Worm (Caenorhabditis elegans) whole organism, late embryonic: ENCODE data around the gene F54H5.5.
"Not testable (repeated sequence)": the region's sequence is repeated elsewhere in the genome, so short reads cannot be mapped to it uniquely, and the experiment has no call there.

Experiments
- C38D4.7 ChIP-seq: fragments of 200-800 bp; sonication (Bioruptor generic); optimal IDR thresholded peaks from 2 replicates; lab custom pipeline; 2018; ENCODE audit warnings: mild to moderate bottlenecking, missing genetic modification characterization, moderate library complexity, missing compliant biosample characterization
- K02D7.2 ChIP-seq: sonication (generic microtip); optimal IDR thresholded peaks from 2 replicates; lab custom pipeline; 2017; ENCODE audit warnings: mild to moderate bottlenecking, missing genetic modification characterization, missing compliant biosample characterization
- K09A11.1 ChIP-seq: sonication (generic microtip); optimal IDR thresholded peaks from 2 replicates; lab custom pipeline; 2017; ENCODE audit warnings: antibody characterized with exemption, mild to moderate bottlenecking, missing genetic modification characterization, missing compliant biosample characterization; ENCODE audit not compliant: insufficient read depth
- T23F11.4 ChIP-seq: fragments of 200-800 bp; sonication (Bioruptor generic); optimal IDR thresholded peaks from 2 replicates; lab custom pipeline; 2018; ENCODE audit warnings: mild to moderate bottlenecking, missing genetic modification characterization, missing compliant biosample characterization
- ahr-1 ChIP-seq: sonication (generic microtip); optimal IDR thresholded peaks from 2 replicates; lab custom pipeline; 2016; ENCODE audit warnings: missing genetic modification characterization, missing compliant biosample characterization
- ama-1 ChIP-seq: fragments of 150-350 bp; optimal IDR thresholded peaks from 2 replicates; lab custom pipeline; 2014
- ceh-19 ChIP-seq: fragments of 200-800 bp; sonication (Bioruptor generic); optimal IDR thresholded peaks from 2 replicates; lab custom pipeline; 2018; ENCODE audit warnings: mild to moderate bottlenecking, missing genetic modification characterization, missing compliant biosample characterization
- ceh-2 ChIP-seq: sonication (generic microtip); optimal IDR thresholded peaks from 2 replicates; lab custom pipeline; 2016; ENCODE audit warnings: missing genotype, missing genetic modification characterization, missing compliant biosample characterization
- ceh-22 ChIP-seq: sonication (generic microtip); optimal IDR thresholded peaks from 2 replicates; lab custom pipeline; 2017; ENCODE audit warnings: missing biosample characterization, missing genetic modification characterization
- ceh-31 ChIP-seq: sonication (generic microtip); optimal IDR thresholded peaks from 2 replicates; lab custom pipeline; 2016; ENCODE audit warnings: missing genetic modification characterization, missing compliant biosample characterization
- ceh-6 ChIP-seq: fragments of 200-800 bp; sonication (Bioruptor generic); optimal IDR thresholded peaks from 2 replicates; lab custom pipeline; 2018; ENCODE audit warnings: mild to moderate bottlenecking, missing genetic modification characterization, missing compliant biosample characterization
- ceh-9 ChIP-seq: sonication (generic microtip); optimal IDR thresholded peaks from 2 replicates; lab custom pipeline; 2016; ENCODE audit warnings: mild to moderate bottlenecking, missing genetic modification characterization, inconsistent platforms, missing compliant biosample characterization
- che-1 ChIP-seq: sonication (generic microtip); optimal IDR thresholded peaks from 2 replicates; lab custom pipeline; 2016; ENCODE audit warnings: mild to moderate bottlenecking, missing genetic modification characterization, missing compliant biosample characterization
- ets-4 ChIP-seq: sonication (generic microtip); optimal IDR thresholded peaks from 2 replicates; lab custom pipeline; 2016; ENCODE audit warnings: missing genetic modification characterization, missing compliant biosample characterization
- eyg-1 ChIP-seq: sonication (generic microtip); optimal IDR thresholded peaks from 2 replicates; lab custom pipeline; 2016; ENCODE audit warnings: missing genotype, missing genetic modification characterization, missing compliant biosample characterization
- fkh-10 ChIP-seq: fragments of 150-350 bp; optimal IDR thresholded peaks from 2 replicates; lab custom pipeline; 2014; ENCODE audit warnings: missing biosample characterization, missing genetic modification reagents, missing genetic modification characterization
- fkh-6 ChIP-seq: sonication (generic microtip); optimal IDR thresholded peaks from 2 replicates; lab custom pipeline; 2016; ENCODE audit warnings: missing genetic modification characterization, missing compliant biosample characterization
- hlh-30 ChIP-seq: sonication (generic microtip); optimal IDR thresholded peaks from 2 replicates; lab custom pipeline; 2017; ENCODE audit warnings: antibody characterized with exemption, missing genetic modification characterization, missing compliant biosample characterization; ENCODE audit not compliant: insufficient read depth
- hlh-6 ChIP-seq: sonication (generic microtip); optimal IDR thresholded peaks from 2 replicates; lab custom pipeline; 2016; ENCODE audit warnings: missing genotype, missing genetic modification characterization, missing compliant biosample characterization
- hlh-8 ChIP-seq: sonication (generic microtip); optimal IDR thresholded peaks from 2 replicates; lab custom pipeline; 2016; ENCODE audit warnings: missing genotype, missing genetic modification characterization, missing compliant biosample characterization
- lim-6 ChIP-seq: sonication (generic microtip); optimal IDR thresholded peaks from 2 replicates; lab custom pipeline; 2016; ENCODE audit warnings: missing genetic modification characterization, missing compliant biosample characterization
- mec-3 ChIP-seq: sonication (generic microtip); optimal IDR thresholded peaks from 2 replicates; lab custom pipeline; 2016; ENCODE audit warnings: borderline replicate concordance, missing genetic modification characterization, missing compliant biosample characterization
- nfya-1 ChIP-seq: sonication (generic microtip); optimal IDR thresholded peaks from 2 replicates; lab custom pipeline; 2017; ENCODE audit warnings: missing genetic modification characterization, mild to moderate bottlenecking, missing compliant biosample characterization, antibody characterized with exemption, moderate library complexity
- nhr-11 ChIP-seq: fragments of 150-350 bp; optimal IDR thresholded peaks from 2 replicates; lab custom pipeline; 2014; ENCODE audit warnings: missing biosample characterization, missing genetic modification characterization
- odd-2 ChIP-seq: sonication (generic microtip); optimal IDR thresholded peaks from 2 replicates; lab custom pipeline; 2017; ENCODE audit warnings: antibody characterized with exemption, mild to moderate bottlenecking, missing genetic modification characterization, missing compliant biosample characterization
- pat-9 ChIP-seq: fragments of 200-800 bp; sonication (Bioruptor generic); optimal IDR thresholded peaks from 2 replicates; lab custom pipeline; 2018; ENCODE audit warnings: mild to moderate bottlenecking, missing genetic modification characterization, moderate library complexity, missing compliant biosample characterization
- pha-2 ChIP-seq: sonication (generic microtip); optimal IDR thresholded peaks from 2 replicates; lab custom pipeline; 2017; ENCODE audit warnings: mild to moderate bottlenecking, missing genetic modification characterization, missing compliant biosample characterization
- pha-4 ChIP-seq: fragments of 150-350 bp; optimal IDR thresholded peaks from 2 replicates; lab custom pipeline; 2018; ENCODE audit warnings: missing biosample characterization, missing genetic modification reagents, missing genetic modification characterization
- ref-2 ChIP-seq: sonication (generic microtip); optimal IDR thresholded peaks from 2 replicates; lab custom pipeline; 2016; ENCODE audit warnings: missing genetic modification characterization, missing compliant biosample characterization
- rnt-1 ChIP-seq: sonication (generic microtip); optimal IDR thresholded peaks from 2 replicates; lab custom pipeline; 2016; ENCODE audit warnings: missing genetic modification characterization, missing compliant biosample characterization
- sdc-2 ChIP-seq: sonication (generic microtip); optimal IDR thresholded peaks from 2 replicates; lab custom pipeline; 2016; ENCODE audit warnings: missing genotype, missing genetic modification characterization, missing compliant biosample characterization
- tbx-2 ChIP-seq: sonication (generic microtip); optimal IDR thresholded peaks from 2 replicates; lab custom pipeline; 2016; ENCODE audit warnings: missing genetic modification characterization, missing compliant biosample characterization
- ttx-3 ChIP-seq: sonication (generic microtip); optimal IDR thresholded peaks from 2 replicates; lab custom pipeline; 2016; ENCODE audit warnings: missing genetic modification reagents, missing genetic modification characterization, missing compliant biosample characterization
- unc-86 ChIP-seq: sonication (generic microtip); optimal IDR thresholded peaks from 2 replicates; lab custom pipeline; 2016; ENCODE audit warnings: missing genetic modification characterization, missing compliant biosample characterization

The F54H5.5 gene

ce11 chrII:6627182-6627581, at the start of gene F54H5.5, which contains the start of gene F54H5.2:
Gene F54H5.5 (minus strand): TSS chrII:6627282.
Gene F54H5.2 (plus strand): TSS chrII:6627484.
- not testable (repeated sequence) for TF ChIP-seq pha-4 (tag; lab: Kevin White, UChicago); ceh-6 (GFP tag; lab: Kevin White, UChicago); odd-2 (tag; lab: Kevin White, UChicago)
- TF ChIP-seq, all 69 proteins: peak for 0; not testable (repeated sequence) for 69

DNA sequence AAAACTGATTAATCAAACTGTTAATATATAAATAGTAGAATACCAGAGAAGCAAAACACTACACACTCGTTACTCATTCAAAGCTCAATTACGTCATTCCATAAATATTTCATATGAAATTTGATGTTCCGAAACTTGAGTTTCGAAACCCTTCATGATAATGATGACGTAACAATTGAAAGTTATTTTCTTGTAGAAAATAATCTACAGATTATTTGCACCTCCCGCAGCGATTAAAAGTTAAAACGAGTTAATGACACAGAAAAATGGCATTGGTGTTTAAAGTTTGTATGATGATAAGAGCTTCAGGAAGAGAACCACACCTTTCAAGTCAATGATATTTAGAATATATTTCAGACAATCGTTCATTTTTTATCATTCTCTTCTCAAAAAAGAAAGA, 46.8 kb upstream of the F54H5.5 start, which contains the start of gene H43E16.1:
TSS of gene H43E16.1 (plus strand) at position 375 of the 400 bp plus-strand sequence.
- no peak for TF ChIP-seq ceh-19 (GFP tag; lab: Kevin White, UChicago)
- no peak for TF ChIP-seq ets-4 (tag; lab: Kevin White, UChicago)
- no peak for TF ChIP-seq hlh-6 (tag; lab: Kevin White, UChicago)
- TF ChIP-seq fkh-10: no peak
- TF ChIP-seq lim-6 (tag; lab: Kevin White, UChicago): no peak
- TF ChIP-seq ceh-9 (tag; lab: Kevin White, UChicago): no peak
- TF ChIP-seq rnt-1 (tag; lab: Kevin White, UChicago): no peak
- no peak for TF ChIP-seq ceh-22
- no peak for TF ChIP-seq ama-1 (lab: Kevin White, UChicago)
- TF ChIP-seq K02D7.2 (tag; lab: Kevin White, UChicago): no peak
- TF ChIP-seq pha-4 (tag; lab: Kevin White, UChicago): no peak
- TF ChIP-seq nfya-1 (tag; lab: Kevin White, UChicago): no peak
- no peak for TF ChIP-seq che-1 (tag; lab: Kevin White, UChicago)
- no peak for TF ChIP-seq tbx-2 (tag; lab: Kevin White, UChicago)
- TF ChIP-seq K09A11.1 (tag; lab: Kevin White, UChicago): no peak
- TF ChIP-seq ahr-1: no peak
- TF ChIP-seq C38D4.7 (GFP tag; lab: Kevin White, UChicago): no peak

ce11 chrII:6668496-6668895, 41.4 kb upstream of the F54H5.5 start:
- no peak for TF ChIP-seq sdc-2 (tag; lab: Kevin White, UChicago)

DNA sequence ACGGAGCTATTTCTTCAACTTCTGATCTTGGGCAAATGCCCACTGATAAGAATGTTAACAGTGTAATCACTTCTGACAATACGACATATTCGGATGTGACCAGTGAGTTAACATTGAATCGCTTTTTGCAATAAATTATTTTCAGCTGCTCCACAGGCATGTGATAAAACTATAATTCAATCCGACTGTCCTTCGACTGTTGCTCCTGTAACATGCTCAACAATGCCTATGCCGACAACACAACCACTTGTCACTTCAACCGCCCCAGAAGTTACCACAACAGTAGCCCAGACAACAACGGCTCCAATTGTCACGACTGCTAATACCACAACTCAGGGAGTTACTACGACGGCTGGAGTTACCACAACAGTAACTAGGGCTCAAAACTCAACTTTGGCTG, 40.5 kb upstream of the F54H5.5 start:
- no peak for TF ChIP-seq pat-9 (tag; lab: Kevin White, UChicago)
- no peak for TF ChIP-seq nhr-11 (tag; lab: Kevin White, UChicago)
- TF ChIP-seq lim-6 (tag; lab: Kevin White, UChicago): no peak
- no peak for TF ChIP-seq ceh-6 (GFP tag; lab: Kevin White, UChicago)
- no peak for TF ChIP-seq fkh-6 (tag; lab: Kevin White, UChicago)
- no peak for TF ChIP-seq ttx-3 (tag; lab: Kevin White, UChicago)
- TF ChIP-seq eyg-1 (tag; lab: Kevin White, UChicago): no peak
- no peak for TF ChIP-seq hlh-6 (tag; lab: Kevin White, UChicago)
- TF ChIP-seq ama-1 (lab: Kevin White, UChicago): no peak
- no peak for TF ChIP-seq unc-86 (tag; lab: Kevin White, UChicago)
- TF ChIP-seq ceh-2 (tag; lab: Kevin White, UChicago): no peak
- TF ChIP-seq ref-2: no peak
- no peak for TF ChIP-seq ceh-31 (tag; lab: Kevin White, UChicago)
- TF ChIP-seq che-1 (tag; lab: Kevin White, UChicago): no peak
- no peak for TF ChIP-seq T23F11.4 (GFP tag; lab: Kevin White, UChicago)
- TF ChIP-seq pha-2 (tag; lab: Kevin White, UChicago): no peak
- TF ChIP-seq hlh-8 (tag; lab: Kevin White, UChicago): no peak
- no peak for TF ChIP-seq hlh-30 (tag; lab: Kevin White, UChicago)
- TF ChIP-seq mec-3 (tag; lab: Kevin White, UChicago): no peak
- TF ChIP-seq K09A11.1 (tag; lab: Kevin White, UChicago): no peak
- TF ChIP-seq, all 69 proteins: peak for 0
